Fruit fly (Drosophila melanogaster): ENCODE measurements around the gene Cpr92F.
A peak's percentile ranks its signal among the peaks of the same experiment; 100 is the strongest.

Gene Cpr92F

dm6 chr3R:20633984-20634446 lies 35.4 kb upstream of the Cpr92F start (continued):
- TF ChIP-seq mirr (GFP tag; optimal IDR thresholded peaks at IDR 0.05) (no peak), CG18011 (GFP tag; optimal IDR thresholded peaks at IDR 0.05) (peak; percentile 16), stc (GFP tag; IDR thresholded peaks at IDR 0.05) (peak; percentile 54), Doc3 (GFP tag; IDR thresholded peaks at IDR 0.05; ENCODE audit: partially characterized antibody) (no peak), ara (GFP tag; IDR thresholded peaks at IDR 0.05) (peak; percentile 52), Ptx1 (GFP tag; IDR thresholded peaks at IDR 0.05) (peak; percentile 72), run (tag; optimal IDR thresholded peaks at IDR 0.05) (no peak), bsh (GFP tag; optimal IDR thresholded peaks at IDR 0.05) (no peak), fu2 (GFP tag; optimal IDR thresholded peaks at IDR 0.05) (peak; percentile 67), unc-4 (GFP tag; IDR thresholded peaks at IDR 0.05; ENCODE audit: partially characterized antibody) (no peak), CG32772 (GFP tag; IDR thresholded peaks at IDR 0.05) (peak; percentile 61), fd3F (GFP tag; optimal IDR thresholded peaks at IDR 0.05) (peak; percentile 43), Nf-YC (tag; optimal IDR thresholded peaks at IDR 0.05) (no peak), NC2α (GFP tag; optimal IDR thresholded peaks at IDR 0.05) (peak; percentile 50), Bgb (GFP tag; IDR thresholded peaks at IDR 0.05; ENCODE audit: partially characterized antibody) (no peak), CG11398 (GFP tag; optimal IDR thresholded peaks at IDR 0.05) (peak; percentile 43), ind (GFP tag; optimal IDR thresholded peaks at IDR 0.05) (peak; percentile 80), nom (GFP tag; optimal IDR thresholded peaks at IDR 0.05) (no peak), CG4617 (GFP tag; optimal IDR thresholded peaks at IDR 0.05; ENCODE audit: borderline replicate concordance) (peak; percentile 70), pan (optimal IDR thresholded peaks at IDR 0.05) (no peak), pan (GFP tag; optimal IDR thresholded peaks at IDR 0.05 in 1 of 2, IDR thresholded peaks at IDR 0.05 in 1 of 2) (peak in 1 of 2 experiments; percentile 19), ERR (GFP tag; optimal IDR thresholded peaks at IDR 0.05) (peak; percentile 54), zfh1 (GFP tag; IDR thresholded peaks at IDR 0.05) (peak; percentile 62), nerfin-1 (tag; optimal IDR thresholded peaks at IDR 0.05) (no peak), bigmax (GFP tag; optimal IDR thresholded peaks at IDR 0.05) (no peak), CkIIα-i1 (GFP tag; IDR thresholded peaks at IDR 0.05) (no peak), toy (GFP tag; IDR thresholded peaks at IDR 0.05) (no peak), pfk (GFP tag; optimal IDR thresholded peaks at IDR 0.05) (no peak), BEAF-32 (GFP tag; optimal IDR thresholded peaks at IDR 0.05) (no peak), danr (GFP tag; IDR thresholded peaks at IDR 0.05) (peak; percentile 34; the same call in 1 of the 2 replicates), CG7372 (GFP tag; IDR thresholded peaks at IDR 0.05) (peak; percentile 53; the same call in 1 of the 2 replicates), sima (GFP tag; optimal IDR thresholded peaks at IDR 0.05) (peak; percentile 13), Gug (GFP tag; IDR thresholded peaks at IDR 0.05) (peak; percentile 48; the same call in 2 of the 4 replicates), CG31388 (GFP tag; optimal IDR thresholded peaks at IDR 0.05) (no peak), crol (GFP tag; IDR thresholded peaks at IDR 0.05) (peak; percentile 89), seq (GFP tag; IDR thresholded peaks at IDR 0.05) (peak; percentile 72), tup (GFP tag; optimal IDR thresholded peaks at IDR 0.05) (peak; percentile 9), CG13287 (GFP tag; IDR thresholded peaks at IDR 0.05; ENCODE audit: partially characterized antibody) (no peak; the same call in 1 of the 2 replicates), dm (GFP tag; optimal IDR thresholded peaks at IDR 0.05) (peak; percentile 54), dysf (GFP tag; IDR thresholded peaks at IDR 0.05) (peak; percentile 78), CG2202 (tag; optimal IDR thresholded peaks at IDR 0.05) (peak; percentile 32), CG17612 (GFP tag; IDR thresholded peaks at IDR 0.05) (peak; percentile 44; the same call in 1 of the 2 replicates), knrl (GFP tag; IDR thresholded peaks at IDR 0.05; ENCODE audit: partially characterized antibody) (no peak), CG16813 (GFP tag; IDR thresholded peaks at IDR 0.05; ENCODE audit: partially characterized antibody) (no peak), tll (GFP tag; optimal IDR thresholded peaks at IDR 0.05) (no peak), lola (GFP tag; optimal IDR thresholded peaks at IDR 0.05) (no peak), trem (tag; optimal IDR thresholded peaks at IDR 0.05) (no peak), Neu2 (GFP tag; optimal IDR thresholded peaks at IDR 0.05; ENCODE audit: borderline replicate concordance) (no peak), sob (GFP tag; IDR thresholded peaks at IDR 0.05) (peak; percentile 73), ash1 (GFP tag; optimal IDR thresholded peaks at IDR 0.05) (no peak)
